Fruit fly (Drosophila melanogaster): ENCODE results near the gene Arpc5.

DNA sequence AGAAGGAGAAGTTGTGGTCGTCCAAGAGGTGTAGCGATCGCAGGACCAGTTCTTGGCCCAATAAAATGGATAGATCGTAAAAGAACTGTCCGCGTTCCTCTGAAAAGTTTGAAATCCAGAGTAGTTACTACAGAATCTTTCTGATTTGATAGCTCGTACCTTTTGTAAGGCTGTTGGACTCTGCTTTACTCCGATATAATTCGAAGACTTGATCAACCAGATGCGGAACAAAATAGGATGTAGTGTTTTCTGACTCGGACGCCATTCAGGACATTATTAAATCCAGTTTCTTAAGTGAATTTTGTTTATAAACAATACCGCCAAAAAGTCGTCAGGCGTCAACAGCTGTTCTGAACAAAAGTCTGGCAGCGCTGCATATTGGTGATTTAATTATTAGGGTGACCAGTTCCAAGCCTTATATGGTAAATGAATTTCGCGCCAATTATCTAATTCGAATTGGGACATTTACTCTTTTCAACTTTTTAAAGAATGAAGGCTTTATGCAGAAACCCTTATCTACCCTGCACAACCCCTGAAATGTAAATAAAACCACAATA is 5.3 kb upstream of the Arpc5 start, which contains the start of the genes Rad1 and Sws1:
- TF ChIP-seq CG34367 (tag; optimal IDR thresholded peaks at IDR 0.05) (no peak), CG10348 (GFP tag; IDR thresholded peaks at IDR 0.05) (no peak), fd96Ca (GFP tag; IDR thresholded peaks at IDR 0.05) (no peak), Pif1A (GFP tag; optimal IDR thresholded peaks at IDR 0.05) (no peak), CG14655 (GFP tag; optimal IDR thresholded peaks at IDR 0.05) (no peak)
